Fruit fly (Drosophila melanogaster) whole organism: ENCODE measurements around the gene pkaap.

ENCODE experiments used
- CG8478 ChIP-seq: fragments of >200 bp; optimal IDR thresholded peaks from 2 replicates; lab custom pipeline; 2018; ENCODE audit warnings: inconsistent platforms
- Dll ChIP-seq: fragments of >200 bp; optimal IDR thresholded peaks from 2 replicates; lab custom pipeline; 2017
- EcR ChIP-seq, 2 experiments: fragments of >200 bp; optimal IDR thresholded peaks; 2 replicates each; lab custom pipeline; 2017; ENCODE audit warnings: missing biosample characterization in 2 of 2, missing genetic modification characterization in 2 of 2, missing genetic modification reagents in 2 of 2
- pan ChIP-seq: fragments of >200 bp; optimal IDR thresholded peaks from 2 replicates; lab custom pipeline; 2017
- psq ChIP-seq: fragments of >200 bp; optimal IDR thresholded peaks from 2 replicates; lab custom pipeline; 2017
- usp ChIP-seq: fragments of >200 bp; optimal IDR thresholded peaks from 2 replicates; lab custom pipeline; 2017; ENCODE audit warnings: missing biosample characterization, missing genetic modification characterization, mixed read lengths

DNA sequence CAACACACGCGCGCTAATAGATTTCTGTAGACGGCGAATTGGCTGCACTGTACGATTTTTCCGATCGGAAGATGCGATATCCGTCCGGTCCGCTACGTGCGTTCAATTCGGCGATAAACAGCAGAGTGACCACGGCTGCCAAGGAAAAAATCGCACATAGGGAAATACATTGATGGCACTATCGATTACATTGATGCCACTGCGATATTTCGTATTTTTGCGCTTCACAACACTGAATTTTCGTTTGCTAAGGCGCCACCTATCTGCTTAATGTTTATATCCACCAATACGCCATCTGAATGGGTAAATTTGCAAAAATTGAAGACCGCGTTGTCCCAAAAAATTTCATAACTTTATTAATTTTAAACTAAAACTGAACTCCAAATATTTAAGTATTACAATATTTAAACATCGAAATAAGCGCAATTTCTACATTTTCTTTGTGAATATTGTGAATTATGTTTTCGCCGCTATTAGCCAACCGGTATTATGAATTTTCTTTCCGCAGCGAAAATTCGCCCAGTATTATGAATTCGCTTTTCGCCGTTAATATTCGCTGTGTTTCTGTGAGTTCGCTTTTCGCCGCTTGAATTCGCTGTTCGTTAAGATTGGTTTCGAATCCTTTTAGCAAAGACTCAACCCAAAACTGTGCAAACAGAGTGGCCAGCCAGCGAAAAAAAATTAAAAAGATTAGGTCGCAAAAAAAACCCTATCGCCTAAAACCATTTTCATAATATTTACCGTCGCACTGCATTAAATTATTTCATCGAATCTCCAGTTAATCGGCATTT, at the start of gene pkaap, which contains the start of gene crp:
- no peak for TF ChIP-seq Dll (lab: Kevin White, UChicago)
- no peak for TF ChIP-seq pan (lab: Kevin White, UChicago)
- no peak for TF ChIP-seq psq (lab: Kevin White, UChicago)
- no peak for TF ChIP-seq usp (GFP tag; lab: Kevin White, UChicago)
- no peak for TF ChIP-seq CG8478 (lab: Kevin White, UChicago)
- TF ChIP-seq EcR (GFP tag; optimal IDR thresholded peaks at IDR 0.05; lab: Kevin White, UChicago) = no peak
